Worm (Caenorhabditis elegans): Measurements from ENCODE around the gene dct-17.

- TF ChIP-seq flt-1 (GFP tag; IDR thresholded peaks at IDR 0.05) = no peak
- no peak for TF ChIP-seq T22C8.4 (GFP tag; IDR thresholded peaks at IDR 0.05)
Measured at ce11 chrV:13738374-13738773, 7.8 kb upstream of the dct-17 start, which contains the start of gene irg-5.
